Fruit fly (Drosophila melanogaster) whole organism, wandering third instar larva: ENCODE measurements around the gene uncNacbeta.

Experiments used
- CG32264 ChIP-seq: fragments of 200-800 bp; sonication (Bioruptor generic); optimal IDR thresholded peaks from 2 replicates; lab custom pipeline; 2016; ENCODE audit warnings: missing biosample characterization, missing genetic modification characterization
- Hnf4 ChIP-seq: fragments of 200-800 bp; sonication (Bioruptor generic); optimal IDR thresholded peaks from 2 replicates; lab custom pipeline; 2016; ENCODE audit warnings: missing biosample characterization, mild to moderate bottlenecking, missing genetic modification characterization
- Myc ChIP-seq: fragments of >200 bp; optimal IDR thresholded peaks from 2 replicates; lab custom pipeline; 2017
- OdsH ChIP-seq: fragments of 200-800 bp; sonication (Bioruptor generic); optimal IDR thresholded peaks from 2 replicates; lab custom pipeline; 2016; ENCODE audit warnings: missing biosample characterization, mild to moderate bottlenecking, missing genetic modification characterization
- Rel ChIP-seq, 2 experiments: fragments of 200-800 bp; sonication (Bioruptor generic) in 1 of 2; optimal IDR thresholded peaks; 2 replicates in 1 of 2; 3 replicates in 1 of 2; lab custom pipeline; 2016 to 2019; ENCODE audit warnings: mild to moderate bottlenecking in 2 of 2, missing biosample characterization in 2 of 2, missing genetic modification characterization in 2 of 2, moderate library complexity in 1 of 2
- brk ChIP-seq: fragments of 200-800 bp; sonication (Bioruptor generic); optimal IDR thresholded peaks from 2 replicates; lab custom pipeline; 2016; ENCODE audit warnings: missing biosample characterization, mild to moderate bottlenecking, missing genetic modification characterization
- dmrt93B ChIP-seq: fragments of 200-800 bp; sonication (Bioruptor generic); optimal IDR thresholded peaks from 2 replicates; lab custom pipeline; 2018; ENCODE audit warnings: missing biosample characterization, mild to moderate bottlenecking, missing genetic modification characterization
- ey ChIP-seq: fragments of 200-800 bp; sonication (Bioruptor generic); optimal IDR thresholded peaks from 2 replicates; lab custom pipeline; 2016; ENCODE audit warnings: missing biosample characterization, missing genetic modification characterization
- fru ChIP-seq: fragments of 200-800 bp; sonication (Bioruptor generic); optimal IDR thresholded peaks from 3 replicates; lab custom pipeline; 2016; ENCODE audit warnings: missing biosample characterization, mild to moderate bottlenecking, missing genetic modification characterization
- h ChIP-seq: fragments of 200-800 bp; sonication (Bioruptor generic); optimal IDR thresholded peaks from 3 replicates; lab custom pipeline; 2016; ENCODE audit warnings: missing biosample characterization, mild to moderate bottlenecking, missing genetic modification characterization
- usp ChIP-seq: fragments of >200 bp; optimal IDR thresholded peaks from 2 replicates; lab custom pipeline; 2017; ENCODE audit warnings: missing biosample characterization, missing genetic modification characterization
- woc ChIP-seq: sonication (Bioruptor generic); optimal IDR thresholded peaks from 2 replicates; lab custom pipeline; 2016; ENCODE audit warnings: missing biosample characterization, mild to moderate bottlenecking, missing genetic modification characterization

DNA sequence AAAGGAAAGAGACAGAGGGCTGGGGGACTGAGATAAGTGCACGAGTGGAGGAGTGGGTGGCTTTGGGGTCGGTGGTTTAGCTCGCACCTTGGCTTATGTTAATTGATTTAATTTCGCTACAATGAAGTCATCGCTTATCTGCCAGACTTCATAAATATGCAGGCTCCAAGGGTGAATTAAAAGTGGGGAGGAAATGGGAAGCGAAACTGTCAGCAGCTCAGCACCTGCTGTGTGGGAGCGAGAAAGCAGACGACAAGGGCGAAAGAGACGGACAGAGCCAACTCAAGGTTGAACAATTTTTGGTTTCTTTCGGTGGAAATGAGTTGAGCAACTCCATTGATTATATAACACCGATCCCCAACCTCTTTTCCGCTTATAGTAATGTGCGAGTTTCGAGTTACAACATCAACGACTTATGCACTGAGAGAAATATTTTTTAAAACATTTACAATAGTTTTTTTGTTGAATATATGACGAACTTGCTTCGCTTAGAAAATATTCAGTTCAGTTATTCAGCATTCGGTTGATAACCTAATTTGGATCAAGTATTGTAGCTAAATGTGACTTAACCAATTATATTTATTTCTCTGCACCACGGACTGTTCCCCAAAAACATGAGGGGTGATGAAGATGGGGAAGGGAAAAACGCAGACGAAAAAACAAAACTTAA is 43.2 kb downstream of the uncNacbeta start:
- TF ChIP-seq Rel (GFP tag; optimal IDR thresholded peaks at IDR 0.05; lab: Kevin White, UChicago) (no peak), Rel (tag; optimal IDR thresholded peaks at IDR 0.05; lab: Kevin White, UChicago) (no peak), Hnf4 (GFP tag; lab: Kevin White, UChicago) (peak; percentile 27), Myc (lab: Kevin White, UChicago) (no peak), ey (GFP tag; lab: Kevin White, UChicago) (peak; percentile 44), h (GFP tag; lab: Kevin White, UChicago) (peak; percentile 41), usp (GFP tag; lab: Kevin White, UChicago) (no peak), OdsH (GFP tag; lab: Kevin White, UChicago) (no peak), fru (GFP tag; lab: Kevin White, UChicago) (peak; percentile 64), brk (GFP tag; lab: Kevin White, UChicago) (no peak), woc (GFP tag; lab: Kevin White, UChicago) (no peak), dmrt93B (GFP tag; lab: Kevin White, UChicago) (no peak), CG32264 (GFP tag; lab: Kevin White, UChicago) (no peak)
